Fruit fly (Drosophila melanogaster) Kc167 (cell line): ENCODE results near the gene Nagk.

Experiments used
- Myc ChIP-seq: fragments of >200 bp; optimal IDR thresholded peaks from 2 replicates; lab custom pipeline; 2017; ENCODE audit warnings: missing external identifiers
- Sin3A ChIP-seq: fragments of >200 bp; optimal IDR thresholded peaks from 2 replicates; lab custom pipeline; 2018; ENCODE audit warnings: missing external identifiers
- h ChIP-seq: fragments of >200 bp; optimal IDR thresholded peaks from 3 replicates; lab custom pipeline; 2018; ENCODE audit warnings: missing external identifiers
- ttk ChIP-seq: sonication (Bioruptor generic); optimal IDR thresholded peaks from 2 replicates; lab custom pipeline; 2017; ENCODE audit warnings: missing external identifiers

DNA sequence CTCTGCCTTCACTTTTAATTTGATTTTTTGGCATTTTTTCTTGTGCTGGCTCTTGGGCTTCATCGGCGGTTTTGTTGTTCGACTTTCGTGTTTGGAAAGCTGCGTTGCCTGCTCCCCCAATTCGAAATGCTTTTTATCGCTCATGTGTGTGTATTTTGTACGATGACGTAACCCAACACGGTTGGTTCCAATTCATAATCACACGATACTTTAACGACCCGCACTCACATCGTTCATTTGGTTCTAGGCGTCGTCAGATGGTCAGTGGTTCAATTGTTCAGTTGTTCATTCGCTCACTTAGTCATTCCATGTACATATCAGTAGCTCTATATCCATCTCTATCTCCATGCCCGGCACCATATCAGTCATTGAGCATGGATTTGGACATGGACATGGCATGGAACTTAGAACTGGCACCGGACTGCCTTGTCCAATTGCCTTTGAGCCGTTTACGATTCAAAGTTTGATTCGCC is 49.1 kb downstream of the Nagk start:
- TF ChIP-seq h (lab: Kevin White, UChicago) = no peak
- TF ChIP-seq Sin3A = no peak
- TF ChIP-seq ttk (lab: Kevin White, UChicago) = no peak
- TF ChIP-seq Myc (lab: Kevin White, UChicago) = no peak
